Fruit fly (Drosophila melanogaster) whole organism, prepupa: ENCODE results near the gene thoc7.
A peak's percentile ranks its signal among the peaks of the same experiment; 100 is the strongest.

Experiments used
- Blimp-1 ChIP-seq: fragments of 200-800 bp; sonication (Bioruptor generic); optimal IDR thresholded peaks from 3 replicates; lab custom pipeline; 2017; ENCODE audit warnings: missing biosample characterization, missing genetic modification characterization, mild to moderate bottlenecking, moderate library complexity, missing genetic modification reagents
- CG10631 ChIP-seq: fragments of 200-800 bp; sonication (Bioruptor generic); optimal IDR thresholded peaks from 2 replicates; lab custom pipeline; 2016; ENCODE audit warnings: missing biosample characterization, missing genetic modification characterization
- CG10669 ChIP-seq: fragments of 200-800 bp; sonication (Bioruptor generic); optimal IDR thresholded peaks from 3 replicates; lab custom pipeline; 2018; ENCODE audit warnings: missing biosample characterization, mild to moderate bottlenecking, missing genetic modification characterization, moderate library complexity
- CG11294 ChIP-seq: fragments of 200-800 bp; sonication (Bioruptor generic); IDR thresholded peaks from 2 replicates; pipeline ENCODE4 v1.3.6; 2022; ENCODE audit warnings: missing biosample characterization, missing genetic modification characterization
- CG11902 ChIP-seq: fragments of 200-800 bp; sonication (Bioruptor generic); optimal IDR thresholded peaks from 3 replicates; lab custom pipeline; 2016; ENCODE audit warnings: missing biosample characterization, missing genetic modification characterization
- CG15336 ChIP-seq: fragments of 200-800 bp; sonication (Bioruptor generic); IDR thresholded peaks from 2 replicates; pipeline ENCODE4 v1.3.6; 2022; ENCODE audit warnings: missing biosample characterization, missing genetic modification characterization
- CG1621 ChIP-seq: fragments of 200-800 bp; sonication (Bioruptor generic); optimal IDR thresholded peaks from 3 replicates; lab custom pipeline; 2018; ENCODE audit warnings: missing biosample characterization, mild to moderate bottlenecking, missing genetic modification characterization
- CG16779 ChIP-seq: fragments of 200-800 bp; sonication (Bioruptor generic); optimal IDR thresholded peaks from 3 replicates; lab custom pipeline; 2017; ENCODE audit warnings: missing biosample characterization, mild to moderate bottlenecking, missing genetic modification characterization
- CG3032 ChIP-seq: fragments of 200-800 bp; optimal IDR thresholded peaks from 2 replicates; lab custom pipeline; 2019; ENCODE audit warnings: missing biosample characterization, mild to moderate bottlenecking, missing genetic modification characterization, moderate library complexity
- CG31627 ChIP-seq: fragments of 200-800 bp; sonication (Bioruptor generic); optimal IDR thresholded peaks from 3 replicates; lab custom pipeline; 2016; ENCODE audit warnings: missing biosample characterization, missing genetic modification characterization
- CG34406 ChIP-seq: fragments of 200-800 bp; sonication (Bioruptor generic); optimal IDR thresholded peaks from 3 replicates; lab custom pipeline; 2016; ENCODE audit warnings: missing biosample characterization, missing genetic modification characterization
- CG4318 ChIP-seq: fragments of 200-800 bp; sonication (Bioruptor generic); optimal IDR thresholded peaks from 3 replicates; lab custom pipeline; 2017; ENCODE audit warnings: missing biosample characterization, mild to moderate bottlenecking, missing genetic modification characterization
- CG6276 ChIP-seq: fragments of 200-800 bp; sonication (Bioruptor generic); optimal IDR thresholded peaks from 2 replicates; lab custom pipeline; 2017; ENCODE audit warnings: missing biosample characterization, mild to moderate bottlenecking, missing genetic modification characterization
- CG6792 ChIP-seq: fragments of 200-800 bp; sonication (Bioruptor generic); optimal IDR thresholded peaks from 3 replicates; lab custom pipeline; 2016; ENCODE audit warnings: missing biosample characterization, missing genetic modification characterization
- CG6808 ChIP-seq: fragments of 200-800 bp; sonication (Bioruptor generic); optimal IDR thresholded peaks from 3 replicates; lab custom pipeline; 2017; ENCODE audit warnings: missing biosample characterization, missing genetic modification characterization, mild to moderate bottlenecking, moderate library complexity, missing genetic modification reagents
- CG6854 ChIP-seq: fragments of 200-800 bp; sonication (Bioruptor generic); optimal IDR thresholded peaks from 2 replicates; lab custom pipeline; 2017; ENCODE audit warnings: missing biosample characterization, mild to moderate bottlenecking, missing genetic modification characterization
- CG8119 ChIP-seq: fragments of 200-800 bp; sonication (Bioruptor generic); IDR thresholded peaks from 3 replicates; pipeline ENCODE4 v1.3.6; 2022; ENCODE audit warnings: missing biosample characterization, missing genetic modification characterization
- CG8319 ChIP-seq: fragments of 200-800 bp; sonication (Bioruptor generic); optimal IDR thresholded peaks from 3 replicates; lab custom pipeline; 2016; ENCODE audit warnings: missing biosample characterization, missing genetic modification characterization
- CG8632 ChIP-seq: fragments of 200-800 bp; sonication (Bioruptor generic); optimal IDR thresholded peaks from 3 replicates; lab custom pipeline; 2016; ENCODE audit warnings: missing biosample characterization, missing genetic modification characterization
- CG9139 ChIP-seq: fragments of 200-800 bp; sonication (Bioruptor generic); optimal IDR thresholded peaks from 3 replicates; lab custom pipeline; 2017; ENCODE audit warnings: missing biosample characterization, mild to moderate bottlenecking, missing genetic modification characterization
- Eip75B ChIP-seq: fragments of 200-800 bp; sonication (Bioruptor generic); optimal IDR thresholded peaks from 3 replicates; lab custom pipeline; 2016; ENCODE audit warnings: missing biosample characterization, missing genetic modification characterization
- Eip78C ChIP-seq: fragments of 200-800 bp; sonication (Bioruptor generic); peaks from one replicate; lab custom pipeline; 2016; ENCODE audit warnings: missing biosample characterization, missing genetic modification characterization
- Ets21C ChIP-seq: fragments of 200-800 bp; sonication (Bioruptor generic); optimal IDR thresholded peaks from 3 replicates; lab custom pipeline; 2016; ENCODE audit warnings: missing biosample characterization, missing genetic modification characterization
- Gug ChIP-seq: fragments of 200-800 bp; sonication (Bioruptor generic); IDR thresholded peaks from 2 replicates; pipeline ENCODE4 v1.3.6; 2022; ENCODE audit warnings: missing biosample characterization, missing genetic modification characterization
- Hr38 ChIP-seq: sonication (Bioruptor generic); optimal IDR thresholded peaks from 2 replicates; lab custom pipeline; 2016; ENCODE audit warnings: missing biosample characterization, missing genetic modification characterization
- Hr39 ChIP-seq: fragments of 200-800 bp; sonication (Bioruptor generic); optimal IDR thresholded peaks from 2 replicates; lab custom pipeline; 2016; ENCODE audit warnings: missing biosample characterization, missing genetic modification characterization
- Lpt ChIP-seq: fragments of 200-800 bp; sonication (Bioruptor generic); optimal IDR thresholded peaks from 3 replicates; lab custom pipeline; 2016; ENCODE audit warnings: missing biosample characterization, missing genetic modification characterization
- Met ChIP-seq: fragments of 200-800 bp; sonication (Bioruptor generic); optimal IDR thresholded peaks from 3 replicates; lab custom pipeline; 2016; ENCODE audit warnings: missing biosample characterization, missing genetic modification characterization
- Smox ChIP-seq: fragments of 200-800 bp; sonication (Bioruptor generic); optimal IDR thresholded peaks from 3 replicates; lab custom pipeline; 2016; ENCODE audit warnings: missing biosample characterization, missing genetic modification characterization
- Sox102F ChIP-seq: fragments of 200-800 bp; sonication (Bioruptor generic); optimal IDR thresholded peaks from 2 replicates; lab custom pipeline; 2016; ENCODE audit warnings: missing biosample characterization, mild to moderate bottlenecking, missing genetic modification characterization
- Sox14 ChIP-seq: fragments of 200-800 bp; sonication (Bioruptor generic); optimal IDR thresholded peaks from 3 replicates; lab custom pipeline; 2016; ENCODE audit warnings: missing biosample characterization, missing genetic modification characterization
- achi ChIP-seq: fragments of 200-800 bp; sonication (Bioruptor generic); optimal IDR thresholded peaks from 3 replicates; lab custom pipeline; 2016; ENCODE audit warnings: missing biosample characterization, missing genetic modification characterization
- acj6 ChIP-seq: fragments of 200-800 bp; sonication (Bioruptor generic); optimal IDR thresholded peaks from 3 replicates; lab custom pipeline; 2016; ENCODE audit warnings: missing biosample characterization, missing genetic modification characterization
- cyc ChIP-seq: fragments of 200-800 bp; sonication (Bioruptor generic); optimal IDR thresholded peaks from 3 replicates; lab custom pipeline; 2016; ENCODE audit warnings: missing biosample characterization, missing genetic modification characterization
- dac ChIP-seq: fragments of 200-800 bp; sonication (Bioruptor generic); optimal IDR thresholded peaks from 2 replicates; lab custom pipeline; 2017; ENCODE audit warnings: missing biosample characterization, mild to moderate bottlenecking, missing genetic modification characterization
- dsx ChIP-seq: fragments of 200-800 bp; optimal IDR thresholded peaks from 3 replicates; lab custom pipeline; 2019; ENCODE audit warnings: missing biosample characterization, mild to moderate bottlenecking, missing genetic modification characterization, moderate library complexity; ENCODE audit not compliant: poor library complexity, severe bottlenecking
- eg ChIP-seq: fragments of 200-800 bp; sonication (Bioruptor generic); IDR thresholded peaks from 3 replicates; pipeline ENCODE4 v1.3.6; 2022; ENCODE audit warnings: missing biosample characterization, missing genetic modification characterization
- esn ChIP-seq: fragments of 200-800 bp; sonication (Bioruptor generic); optimal IDR thresholded peaks from 2 replicates; lab custom pipeline; 2016; ENCODE audit warnings: missing biosample characterization, mild to moderate bottlenecking, missing genetic modification characterization, moderate library complexity
- fd59A ChIP-seq: fragments of 200-800 bp; sonication (Bioruptor generic); optimal IDR thresholded peaks from 2 replicates; lab custom pipeline; 2017; ENCODE audit warnings: missing biosample characterization, mild to moderate bottlenecking, missing genetic modification characterization, missing genetic modification reagents
- fd85E ChIP-seq: fragments of 200-800 bp; sonication (Bioruptor generic); optimal IDR thresholded peaks from 3 replicates; lab custom pipeline; 2016; ENCODE audit warnings: missing biosample characterization, missing genetic modification characterization
- fkh ChIP-seq: fragments of 200-800 bp; sonication (Bioruptor generic); optimal IDR thresholded peaks from 3 replicates; lab custom pipeline; 2017; ENCODE audit warnings: missing biosample characterization, mild to moderate bottlenecking, missing genetic modification characterization, moderate library complexity
- lz ChIP-seq: fragments of 200-800 bp; sonication (Bioruptor generic); optimal IDR thresholded peaks from 3 replicates; lab custom pipeline; 2016; ENCODE audit warnings: missing biosample characterization, missing genetic modification characterization
- pdm3 ChIP-seq: fragments of 200-800 bp; sonication (Bioruptor generic); optimal IDR thresholded peaks from 3 replicates; lab custom pipeline; 2016; ENCODE audit warnings: missing biosample characterization, missing genetic modification characterization
- salr ChIP-seq, 2 experiments: fragments of 200-800 bp; sonication (Bioruptor generic); optimal IDR thresholded peaks; 3 replicates each; lab custom pipeline; 2016 to 2018; ENCODE audit warnings: missing biosample characterization in 2 of 2, missing genetic modification characterization in 2 of 2, mild to moderate bottlenecking in 1 of 2
- spab ChIP-seq: fragments of 200-800 bp; sonication (Bioruptor generic); optimal IDR thresholded peaks from 2 replicates; lab custom pipeline; 2017; ENCODE audit warnings: missing biosample characterization, mild to moderate bottlenecking, missing genetic modification characterization, missing genetic modification reagents
- ss ChIP-seq, 2 experiments: fragments of 200-800 bp; sonication (Bioruptor generic); optimal IDR thresholded peaks; 2 replicates in 1 of 2; 3 replicates in 1 of 2; lab custom pipeline; 2017 to 2018; ENCODE audit warnings: mild to moderate bottlenecking in 2 of 2, missing biosample characterization in 2 of 2, missing genetic modification characterization in 2 of 2, moderate library complexity in 1 of 2
- svp ChIP-seq: fragments of 200-800 bp; sonication (Bioruptor generic); peaks from one replicate; lab custom pipeline; 2016; ENCODE audit warnings: missing biosample characterization, missing genetic modification characterization
- vri ChIP-seq: fragments of 200-800 bp; sonication (Bioruptor generic); optimal IDR thresholded peaks from 3 replicates; lab custom pipeline; 2016; ENCODE audit warnings: missing biosample characterization, mild to moderate bottlenecking, missing genetic modification characterization

thoc7 gene

dm6 chr3L:175949-176348 lies 36.5 kb downstream of the thoc7 start, which contains the start of gene CG7049:
TSS of gene CG7049 (minus strand) at chr3L:176228.
- no peak for TF ChIP-seq Sox14
- TF ChIP-seq CG8319: no peak
- no peak for TF ChIP-seq Ets21C (GFP tag; lab: Kevin White, UChicago)
- no peak for TF ChIP-seq pdm3
- no peak for TF ChIP-seq CG10669 (GFP tag; lab: Kevin White, UChicago)
- no peak for TF ChIP-seq lz
- TF ChIP-seq CG15336: no peak
- TF ChIP-seq Met (GFP tag; lab: Kevin White, UChicago): no peak
- TF ChIP-seq CG34406 (GFP tag; lab: Kevin White, UChicago): no peak
- no peak for TF ChIP-seq CG8119 (GFP tag; lab: Robert Waterston, UW)
- no peak for TF ChIP-seq acj6 (GFP tag; lab: Kevin White, UChicago)
- no peak for TF ChIP-seq fd85E
- no peak for TF ChIP-seq cyc (GFP tag; lab: Kevin White, UChicago)
- peak; percentile 28 for TF ChIP-seq fkh (GFP tag; lab: Kevin White, UChicago)
- peak; percentile 8 for TF ChIP-seq CG6854 (GFP tag; lab: Kevin White, UChicago)
- peak; percentile 63 for TF ChIP-seq Eip78C
- no peak for TF ChIP-seq ss (GFP tag; optimal IDR thresholded peaks at IDR 0.05; lab: Kevin White, UChicago)
- TF ChIP-seq CG8632 (GFP tag; lab: Kevin White, UChicago): no peak
- TF ChIP-seq Gug (GFP tag; lab: Robert Waterston, UW): no peak
- TF ChIP-seq CG1621: peak; percentile 18
- TF ChIP-seq CG11902 (GFP tag; lab: Kevin White, UChicago): no peak
- TF ChIP-seq CG4318 (GFP tag; lab: Kevin White, UChicago): no peak
- TF ChIP-seq dac (GFP tag; lab: Kevin White, UChicago): no peak
- TF ChIP-seq Smox (GFP tag; lab: Kevin White, UChicago): no peak
- TF ChIP-seq Hr39 (GFP tag; lab: Kevin White, UChicago): no peak
- no peak for TF ChIP-seq CG6808
- no peak for TF ChIP-seq CG10631 (GFP tag; lab: Kevin White, UChicago)
- TF ChIP-seq CG11294 (GFP tag; lab: Robert Waterston, UW): no peak
- TF ChIP-seq Eip75B (GFP tag; lab: Kevin White, UChicago): no peak
- TF ChIP-seq CG31627 (GFP tag; lab: Kevin White, UChicago): no peak
- TF ChIP-seq CG3032: no peak

- no peak for TF ChIP-seq Blimp-1 (GFP tag; lab: Kevin White, UChicago)
- no peak for TF ChIP-seq salr (GFP tag; optimal IDR thresholded peaks at IDR 0.05; lab: Kevin White, UChicago)
- no peak for TF ChIP-seq fd85E
- no peak for TF ChIP-seq CG6276 (GFP tag; lab: Kevin White, UChicago)
- peak; percentile 49 for TF ChIP-seq Eip78C
- TF ChIP-seq Hr38 (GFP tag; lab: Kevin White, UChicago): no peak
- no peak for TF ChIP-seq fkh (GFP tag; lab: Kevin White, UChicago)
- no peak for TF ChIP-seq Lpt (GFP tag; lab: Kevin White, UChicago)
- no peak for TF ChIP-seq Smox (GFP tag; lab: Kevin White, UChicago)
- no peak for TF ChIP-seq eg (GFP tag; lab: Robert Waterston, UW)
- no peak for TF ChIP-seq CG15336
- TF ChIP-seq CG31627 (GFP tag; lab: Kevin White, UChicago): no peak
- no peak for TF ChIP-seq CG16779
- TF ChIP-seq achi (GFP tag; lab: Kevin White, UChicago): peak; percentile 28
- no peak for TF ChIP-seq vri (GFP tag; lab: Kevin White, UChicago)
- no peak for TF ChIP-seq Sox14
- TF ChIP-seq fd59A (GFP tag; lab: Kevin White, UChicago): no peak
- no peak for TF ChIP-seq CG9139
- no peak for TF ChIP-seq CG10631 (GFP tag; lab: Kevin White, UChicago)
- no peak for TF ChIP-seq CG34406 (GFP tag; lab: Kevin White, UChicago)
- TF ChIP-seq Met (GFP tag; lab: Kevin White, UChicago): no peak
- no peak for TF ChIP-seq Eip75B (GFP tag; lab: Kevin White, UChicago)
- no peak for TF ChIP-seq CG11294 (GFP tag; lab: Robert Waterston, UW)
- TF ChIP-seq Ets21C (GFP tag; lab: Kevin White, UChicago): no peak
- peak; percentile 36 for TF ChIP-seq dsx
- no peak for TF ChIP-seq CG6808
- no peak for TF ChIP-seq Sox102F (GFP tag; lab: Kevin White, UChicago)
- no peak for TF ChIP-seq spab (GFP tag; lab: Kevin White, UChicago)
- peak; percentile 24 for TF ChIP-seq esn (GFP tag; lab: Kevin White, UChicago)
- TF ChIP-seq CG3032: no peak
- TF ChIP-seq CG6792 (GFP tag; lab: Kevin White, UChicago): no peak
- no peak for TF ChIP-seq lz
- no peak for TF ChIP-seq svp
- TF ChIP-seq CG8319: no peak
- TF ChIP-seq, all 60 proteins: peak for 4
Observed at dm6 chr3L:174501-174900, 38.0 kb downstream of the thoc7 start.
